Fruit fly (Drosophila melanogaster) whole organism, wandering third instar larva: ENCODE measurements around the gene CG42299.

Experiments used
- Abd-B ChIP-seq: fragments of >200 bp; optimal IDR thresholded peaks from 2 replicates; lab custom pipeline; 2017; ENCODE audit warnings: missing biosample characterization, missing genetic modification characterization
- CG32264 ChIP-seq: fragments of 200-800 bp; sonication (Bioruptor generic); optimal IDR thresholded peaks from 2 replicates; lab custom pipeline; 2016; ENCODE audit warnings: missing biosample characterization, missing genetic modification characterization
- CG9705 ChIP-seq: fragments of 200-800 bp; sonication (Bioruptor generic); optimal IDR thresholded peaks from 2 replicates; lab custom pipeline; 2018; ENCODE audit warnings: missing biosample characterization, mild to moderate bottlenecking, missing genetic modification characterization
- CrebA ChIP-seq: fragments of 200-800 bp; sonication (Bioruptor generic); optimal IDR thresholded peaks from 2 replicates; lab custom pipeline; 2016; ENCODE audit warnings: missing biosample characterization, mild to moderate bottlenecking, missing genetic modification characterization, borderline replicate concordance
- Dfd ChIP-seq: fragments of >200 bp; optimal IDR thresholded peaks from 2 replicates; lab custom pipeline; 2017; ENCODE audit warnings: missing biosample characterization, missing genetic modification characterization
- Dif ChIP-seq: fragments of 200-275, 200-300 bp; sonication (Bioruptor generic); optimal IDR thresholded peaks from 2 replicates; lab custom pipeline; 2018; ENCODE audit warnings: missing biosample characterization, missing genetic modification characterization; ENCODE audit not compliant: partially characterized antibody
- GATAd ChIP-seq: sonication (Bioruptor generic); optimal IDR thresholded peaks from 2 replicates; lab custom pipeline; 2016; ENCODE audit warnings: missing biosample characterization, missing genetic modification characterization
- HLH106 ChIP-seq: fragments of 200-800 bp; optimal IDR thresholded peaks from 3 replicates; lab custom pipeline; 2019; ENCODE audit warnings: missing biosample characterization, mild to moderate bottlenecking, missing genetic modification characterization, moderate library complexity
- Hnf4 ChIP-seq: fragments of 200-800 bp; sonication (Bioruptor generic); optimal IDR thresholded peaks from 2 replicates; lab custom pipeline; 2016; ENCODE audit warnings: missing biosample characterization, mild to moderate bottlenecking, missing genetic modification characterization
- Hr78 ChIP-seq: fragments of >200 bp; optimal IDR thresholded peaks from 2 replicates; lab custom pipeline; 2017; ENCODE audit warnings: missing biosample characterization, missing genetic modification characterization
- Hr83 ChIP-seq: fragments of 200-300 bp; sonication (Bioruptor generic); optimal IDR thresholded peaks from 2 replicates; lab custom pipeline; 2016; ENCODE audit warnings: missing biosample characterization, mild to moderate bottlenecking, missing genetic modification characterization, moderate library complexity; ENCODE audit not compliant: poor library complexity, severe bottlenecking
- Jra ChIP-seq: sonication (Bioruptor generic); optimal IDR thresholded peaks from 2 replicates; lab custom pipeline; 2016; ENCODE audit warnings: missing biosample characterization, missing genetic modification characterization
- Mio ChIP-seq: sonication (Bioruptor generic); optimal IDR thresholded peaks from 2 replicates; lab custom pipeline; 2016; ENCODE audit warnings: missing biosample characterization, missing genetic modification characterization
- Myc ChIP-seq: fragments of >200 bp; optimal IDR thresholded peaks from 2 replicates; lab custom pipeline; 2017
- N ChIP-seq: fragments of >200 bp; optimal IDR thresholded peaks from 2 replicates; lab custom pipeline; 2018; ENCODE audit warnings: missing biosample characterization, missing external identifiers, missing genetic modification characterization
- OdsH ChIP-seq: fragments of 200-800 bp; sonication (Bioruptor generic); optimal IDR thresholded peaks from 2 replicates; lab custom pipeline; 2016; ENCODE audit warnings: missing biosample characterization, mild to moderate bottlenecking, missing genetic modification characterization
- Rel ChIP-seq, 2 experiments: fragments of 200-800 bp; sonication (Bioruptor generic) in 1 of 2; optimal IDR thresholded peaks; 2 replicates in 1 of 2; 3 replicates in 1 of 2; lab custom pipeline; 2016 to 2019; ENCODE audit warnings: mild to moderate bottlenecking in 2 of 2, missing biosample characterization in 2 of 2, missing genetic modification characterization in 2 of 2, moderate library complexity in 1 of 2
- Sp1 ChIP-seq: fragments of 200-800 bp; sonication (Bioruptor generic); optimal IDR thresholded peaks from 3 replicates; lab custom pipeline; 2019; ENCODE audit warnings: missing biosample characterization, mild to moderate bottlenecking, missing genetic modification characterization, moderate library complexity
- Vsx2 ChIP-seq: fragments of 200-300, 225-300 bp; sonication (Bioruptor generic); optimal IDR thresholded peaks from 2 replicates; lab custom pipeline; 2018; ENCODE audit warnings: missing biosample characterization, missing genetic modification characterization; ENCODE audit not compliant: partially characterized antibody
- br ChIP-seq: fragments of 200-800 bp; sonication (Bioruptor generic); optimal IDR thresholded peaks from 2 replicates; lab custom pipeline; 2016; ENCODE audit warnings: missing biosample characterization, missing genetic modification characterization
- brk ChIP-seq: fragments of 200-800 bp; sonication (Bioruptor generic); optimal IDR thresholded peaks from 2 replicates; lab custom pipeline; 2016; ENCODE audit warnings: missing biosample characterization, mild to moderate bottlenecking, missing genetic modification characterization
- dl ChIP-seq, 2 experiments: fragments of 175-275, 200-275 bp in 1 of 2; fragments of 200-275 bp in 1 of 2; sonication (Bioruptor generic); optimal IDR thresholded peaks; lab custom pipeline; 2018; ENCODE audit warnings: mild to moderate bottlenecking in 2 of 2, missing biosample characterization in 2 of 2, missing genetic modification characterization in 2 of 2, moderate library complexity in 2 of 2; ENCODE audit not compliant: partially characterized antibody in 2 of 2, insufficient read depth in 1 of 2
- dmrt93B ChIP-seq: fragments of 200-800 bp; sonication (Bioruptor generic); optimal IDR thresholded peaks from 2 replicates; lab custom pipeline; 2018; ENCODE audit warnings: missing biosample characterization, mild to moderate bottlenecking, missing genetic modification characterization
- dsf ChIP-seq: sonication (Bioruptor generic); optimal IDR thresholded peaks from 2 replicates; lab custom pipeline; 2016; ENCODE audit warnings: missing biosample characterization, missing genetic modification characterization, borderline replicate concordance
- ey ChIP-seq: fragments of 200-800 bp; sonication (Bioruptor generic); optimal IDR thresholded peaks from 2 replicates; lab custom pipeline; 2016; ENCODE audit warnings: missing biosample characterization, missing genetic modification characterization
- foxo ChIP-seq, 2 experiments: fragments of 200-800 bp; sonication (Bioruptor generic); optimal IDR thresholded peaks; 2 replicates in 1 of 2; 3 replicates in 1 of 2; lab custom pipeline; 2016 to 2017; ENCODE audit warnings: missing biosample characterization in 2 of 2, missing genetic modification characterization in 2 of 2
- fru ChIP-seq: fragments of 200-800 bp; sonication (Bioruptor generic); optimal IDR thresholded peaks from 3 replicates; lab custom pipeline; 2016; ENCODE audit warnings: missing biosample characterization, mild to moderate bottlenecking, missing genetic modification characterization
- h ChIP-seq: fragments of 200-800 bp; sonication (Bioruptor generic); optimal IDR thresholded peaks from 3 replicates; lab custom pipeline; 2016; ENCODE audit warnings: missing biosample characterization, mild to moderate bottlenecking, missing genetic modification characterization
- jim ChIP-seq: fragments of 175-275, 200-325 bp; sonication (Bioruptor generic); optimal IDR thresholded peaks from 2 replicates; lab custom pipeline; 2016; ENCODE audit warnings: missing biosample characterization, mild to moderate bottlenecking, missing genetic modification characterization
- lola ChIP-seq: fragments of >200 bp; optimal IDR thresholded peaks from 2 replicates; lab custom pipeline; 2017; ENCODE audit warnings: missing biosample characterization, missing genetic modification characterization
- pan ChIP-seq: fragments of >200 bp; optimal IDR thresholded peaks from 2 replicates; lab custom pipeline; 2017
- psq ChIP-seq: fragments of 200-800 bp; sonication (Bioruptor generic); optimal IDR thresholded peaks from 3 replicates; lab custom pipeline; 2017; ENCODE audit warnings: missing biosample characterization, mild to moderate bottlenecking, missing genetic modification characterization, moderate library complexity
- rgr ChIP-seq: fragments of 200-800 bp; sonication (Bioruptor generic); optimal IDR thresholded peaks from 3 replicates; lab custom pipeline; 2016; ENCODE audit warnings: missing biosample characterization, mild to moderate bottlenecking, missing genetic modification characterization
- sage ChIP-seq: fragments of 200-800 bp; sonication (Bioruptor generic); optimal IDR thresholded peaks from 2 replicates; lab custom pipeline; 2016; ENCODE audit warnings: missing biosample characterization, mild to moderate bottlenecking, missing genetic modification characterization
- sv ChIP-seq: fragments of 200-800 bp; sonication (Bioruptor generic); optimal IDR thresholded peaks from 3 replicates; lab custom pipeline; 2016; ENCODE audit warnings: missing biosample characterization, missing genetic modification characterization
- tai ChIP-seq: sonication (Bioruptor generic); optimal IDR thresholded peaks from 2 replicates; lab custom pipeline; 2016; ENCODE audit warnings: missing biosample characterization, missing genetic modification characterization
- usp ChIP-seq: fragments of >200 bp; optimal IDR thresholded peaks from 2 replicates; lab custom pipeline; 2017; ENCODE audit warnings: missing biosample characterization, missing genetic modification characterization
- woc ChIP-seq: sonication (Bioruptor generic); optimal IDR thresholded peaks from 2 replicates; lab custom pipeline; 2016; ENCODE audit warnings: missing biosample characterization, mild to moderate bottlenecking, missing genetic modification characterization

Gene CG42299

DNA sequence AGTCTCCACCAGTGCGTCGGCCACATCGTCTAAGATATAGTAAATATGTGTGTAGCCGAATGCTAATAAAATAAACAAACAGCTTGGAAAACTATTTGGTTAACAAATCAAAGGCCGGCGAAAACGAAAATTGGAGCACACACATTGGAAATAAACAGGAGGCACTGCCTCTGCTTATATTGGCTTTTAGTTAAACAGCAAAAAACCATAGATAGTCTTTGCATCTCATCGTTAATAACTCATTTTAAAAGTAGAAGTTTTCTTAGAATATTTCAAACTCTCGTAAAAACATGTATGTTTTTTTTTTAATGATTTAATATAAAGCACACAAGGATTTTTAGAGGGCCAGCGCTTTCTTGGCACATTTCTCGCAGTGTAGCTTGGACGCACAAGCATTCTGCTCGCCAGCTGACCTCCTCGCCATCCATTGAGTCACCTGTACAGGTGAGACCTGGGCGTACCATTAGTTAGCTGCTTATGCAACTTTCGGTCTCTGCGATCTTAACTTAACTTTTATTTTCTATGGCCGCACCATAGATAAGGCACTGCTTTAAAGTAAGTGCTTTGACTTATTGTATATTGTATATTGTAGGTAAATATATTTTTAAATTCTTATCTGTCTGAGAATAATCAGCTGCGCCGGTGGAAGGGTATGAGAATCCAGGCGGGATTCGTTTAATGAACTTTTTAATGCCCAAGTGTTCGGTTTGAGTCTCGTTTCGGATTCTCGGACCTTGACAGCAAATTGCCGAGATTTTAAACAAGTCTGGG is 16.4 kb upstream of the CG42299 start:
- TF ChIP-seq lola (GFP tag; lab: Kevin White, UChicago) (no peak), sv (GFP tag; lab: Kevin White, UChicago) (peak; percentile 34), OdsH (GFP tag; lab: Kevin White, UChicago) (peak; percentile 4), N (GFP tag; lab: Kevin White, UChicago) (no peak)

dm6 chrX:15587433-15587832 is 11.9 kb upstream of the CG42299 start, which contains the start of gene Alp11:
Gene Alp11 (plus strand): TSS chrX:15587733.
- no peak for TF ChIP-seq Jra

- TF ChIP-seq Myc = peak; percentile 1
- no peak for TF ChIP-seq foxo (GFP tag; optimal IDR thresholded peaks at IDR 0.05; lab: Kevin White, UChicago)
- TF ChIP-seq sv (GFP tag; lab: Kevin White, UChicago) = no peak
- TF ChIP-seq Vsx2 = no peak
- TF ChIP-seq Dfd (GFP tag; lab: Kevin White, UChicago) = no peak
- TF ChIP-seq sage (GFP tag; lab: Kevin White, UChicago) = no peak
- TF ChIP-seq CG9705 (GFP tag; lab: Kevin White, UChicago) = no peak
These were observed 8.5 kb upstream of the CG42299 start for dm6 chrX:15583842-15584441.

DNA sequence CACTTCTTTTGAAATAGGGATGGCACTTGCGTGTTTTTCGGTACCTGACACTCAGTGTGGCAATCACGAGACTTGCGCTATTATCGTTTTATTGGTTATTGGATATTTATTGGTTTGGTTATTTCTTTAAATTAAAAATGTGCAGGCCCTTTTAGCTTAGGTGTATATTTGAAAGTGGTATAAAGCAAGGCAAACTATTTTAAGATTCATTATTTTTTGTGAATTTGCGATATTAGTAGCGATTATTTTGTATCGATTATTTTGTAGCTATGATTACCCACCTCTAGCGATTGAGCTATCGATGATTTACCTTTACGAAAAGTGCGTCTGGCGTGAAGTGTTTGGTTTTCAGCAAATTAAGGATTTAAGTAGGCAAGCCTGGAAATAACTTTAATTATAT is 7.4 kb upstream of the CG42299 start, which contains the start of the genes CG9215 and CG8097:
Gene CG9215, minus strand, starts transcription at position 22 of the 400 bp plus-strand sequence.
Gene CG8097, plus strand, starts transcription at position 307 of the 400 bp plus-strand sequence.
- TF ChIP-seq foxo (GFP tag; optimal IDR thresholded peaks at IDR 0.05; lab: Kevin White, UChicago) (peak in 1 of 2 experiments; percentile 66), Rel (GFP tag; optimal IDR thresholded peaks at IDR 0.05; lab: Kevin White, UChicago) (no peak), Rel (tag; optimal IDR thresholded peaks at IDR 0.05; lab: Kevin White, UChicago) (no peak), HLH106 (peak; percentile 63), CrebA (GFP tag; lab: Kevin White, UChicago) (no peak), jim (no peak), brk (GFP tag; lab: Kevin White, UChicago) (no peak), N (GFP tag; lab: Kevin White, UChicago) (no peak), GATAd (GFP tag; lab: Kevin White, UChicago) (peak; percentile 54), CG32264 (GFP tag; lab: Kevin White, UChicago) (no peak), Jra (no peak), Dif (GFP tag; lab: Kevin White, UChicago) (no peak), fru (GFP tag; lab: Kevin White, UChicago) (peak; percentile 65), Sp1 (GFP tag; lab: Kevin White, UChicago) (peak; percentile 55), psq (GFP tag; lab: Kevin White, UChicago) (peak; percentile 46), h (GFP tag; lab: Kevin White, UChicago) (peak; percentile 66), pan (lab: Kevin White, UChicago) (no peak), Hr83 (GFP tag; lab: Kevin White, UChicago) (no peak), Mio (GFP tag; lab: Kevin White, UChicago) (no peak), sv (GFP tag; lab: Kevin White, UChicago) (peak; percentile 23), Hr78 (GFP tag; lab: Kevin White, UChicago) (no peak), ey (GFP tag; lab: Kevin White, UChicago) (peak; percentile 60), Vsx2 (no peak), sage (GFP tag; lab: Kevin White, UChicago) (no peak), lola (GFP tag; lab: Kevin White, UChicago) (no peak), OdsH (GFP tag; lab: Kevin White, UChicago) (peak; percentile 29), dl (GFP tag; optimal IDR thresholded peaks at IDR 0.05; lab: Kevin White, UChicago; ENCODE audit: insufficient read depth in 1 of 2, partially characterized antibody in 2 of 2) (no peak), dmrt93B (GFP tag; lab: Kevin White, UChicago) (peak; percentile 35), usp (GFP tag; lab: Kevin White, UChicago) (no peak), tai (no peak), Myc (peak; percentile 32), dsf (no peak), Hnf4 (GFP tag; lab: Kevin White, UChicago) (no peak), CG9705 (GFP tag; lab: Kevin White, UChicago) (peak; percentile 19), Abd-B (GFP tag; lab: Kevin White, UChicago) (no peak), woc (peak; percentile 71), rgr (GFP tag; lab: Kevin White, UChicago) (peak; percentile 68), Dfd (GFP tag; lab: Kevin White, UChicago) (no peak), br (GFP tag; lab: Kevin White, UChicago) (peak; percentile 43)
